Fruit fly (Drosophila melanogaster): Measurements from ENCODE around the gene CG46394.

CG46394 gene

dm6 chr3L:11648410-11648809, 48.2 kb downstream of the CG46394 start, which contains the start of the genes RIOK1 and Polr3H:
Gene RIOK1 (minus strand): TSS chr3L:11648474.
Gene Polr3H (plus strand): TSS chr3L:11648756.
- TF ChIP-seq Hr83 (GFP tag; optimal IDR thresholded peaks at IDR 0.05; ENCODE audit: poor library complexity, severe bottlenecking), result no peak
- no peak for TF ChIP-seq CG9705 (GFP tag; optimal IDR thresholded peaks at IDR 0.05)
- TF ChIP-seq dsf (GFP tag; optimal IDR thresholded peaks at IDR 0.05; ENCODE audit: borderline replicate concordance), result peak; percentile 48
- TF ChIP-seq Myc (optimal IDR thresholded peaks at IDR 0.05), result peak; percentile 78
- TF ChIP-seq CrebA (GFP tag; optimal IDR thresholded peaks at IDR 0.05; ENCODE audit: borderline replicate concordance), result no peak
- peak; percentile 78 for TF ChIP-seq ey (GFP tag; optimal IDR thresholded peaks at IDR 0.05)
- no peak for TF ChIP-seq Rel (GFP tag; optimal IDR thresholded peaks at IDR 0.05)
- TF ChIP-seq Rel (tag; optimal IDR thresholded peaks at IDR 0.05), result peak; percentile 89
- peak; percentile 54 for TF ChIP-seq psq (GFP tag; optimal IDR thresholded peaks at IDR 0.05)
- TF ChIP-seq tai (GFP tag; optimal IDR thresholded peaks at IDR 0.05), result no peak
- peak; percentile 58 for TF ChIP-seq br (GFP tag; optimal IDR thresholded peaks at IDR 0.05)
- peak; percentile 76 for TF ChIP-seq rgr (GFP tag; optimal IDR thresholded peaks at IDR 0.05)
- TF ChIP-seq sv (GFP tag; optimal IDR thresholded peaks at IDR 0.05), result peak; percentile 68
- TF ChIP-seq Jra (GFP tag; optimal IDR thresholded peaks at IDR 0.05), result peak; percentile 58
- peak; percentile 65 for TF ChIP-seq OdsH (GFP tag; optimal IDR thresholded peaks at IDR 0.05)

Measured in whole organism, wandering third instar larva.